Fruit fly (Drosophila melanogaster) whole organism, embryonic: ENCODE data around the gene CG16959.

ENCODE experiments used
- Abd-B ChIP-seq: fragments of 200-800 bp; sonication (Bioruptor generic); optimal IDR thresholded peaks from 2 replicates; lab custom pipeline; 2018; ENCODE audit warnings: missing biosample characterization, mild to moderate bottlenecking, missing genetic modification characterization, moderate library complexity
- B-H1 ChIP-seq: fragments of 200-800 bp; sonication (Bioruptor generic); IDR thresholded peaks from 3 replicates; pipeline ENCODE4 v1.3.6; 2022; ENCODE audit warnings: missing biosample characterization, missing genetic modification characterization
- B-H2 ChIP-seq: fragments of 200-800 bp; sonication (Bioruptor generic); optimal IDR thresholded peaks from 2 replicates; lab custom pipeline; 2018; ENCODE audit warnings: missing biosample characterization, mild to moderate bottlenecking, missing genetic modification characterization
- Bdp1 ChIP-seq: fragments of 200-800 bp; sonication (Bioruptor generic); optimal IDR thresholded peaks from 3 replicates; lab custom pipeline; 2016; ENCODE audit warnings: missing biosample characterization, missing genetic modification characterization
- CG10366 ChIP-seq: fragments of 200-800 bp; sonication (Bioruptor generic); IDR thresholded peaks from 2 replicates; pipeline ENCODE4 v1.3.6; 2022; ENCODE audit warnings: missing biosample characterization, missing genetic modification characterization
- CG10462 ChIP-seq: fragments of 200-800 bp; sonication (Bioruptor generic); optimal IDR thresholded peaks from 2 replicates; lab custom pipeline; 2016; ENCODE audit warnings: missing biosample characterization, missing genetic modification characterization
- CG10654 ChIP-seq: fragments of 200-800 bp; sonication (Bioruptor generic); optimal IDR thresholded peaks from 2 replicates; lab custom pipeline; 2016; ENCODE audit warnings: missing biosample characterization, missing genetic modification characterization
- CG10979 ChIP-seq: fragments of 200-800 bp; sonication (Bioruptor generic); optimal IDR thresholded peaks from 2 replicates; lab custom pipeline; 2018; ENCODE audit warnings: missing biosample characterization, mild to moderate bottlenecking, missing genetic modification characterization, moderate library complexity
- CG11723 ChIP-seq: fragments of 200-800 bp; sonication (Bioruptor generic); optimal IDR thresholded peaks from 2 replicates; lab custom pipeline; 2017; ENCODE audit warnings: missing biosample characterization, mild to moderate bottlenecking, missing genetic modification characterization
- CG1233 ChIP-seq: fragments of 200-800 bp; sonication (Bioruptor generic); optimal IDR thresholded peaks from 4 replicates; lab custom pipeline; 2018; ENCODE audit warnings: missing biosample characterization, mild to moderate bottlenecking, missing genetic modification characterization
- CG12659 ChIP-seq: fragments of 200-800 bp; sonication (Bioruptor generic); optimal IDR thresholded peaks from 3 replicates; lab custom pipeline; 2017; ENCODE audit warnings: mild to moderate bottlenecking, missing biosample characterization, missing genetic modification reagents, missing genetic modification characterization
- CG17361 ChIP-seq: fragments of 200-800 bp; sonication (Bioruptor generic); IDR thresholded peaks from 3 replicates; pipeline ENCODE4 v1.3.6; 2022; ENCODE audit warnings: missing biosample characterization, missing genetic modification characterization
- CG18619 ChIP-seq: fragments of 200-800 bp; sonication (Bioruptor generic); optimal IDR thresholded peaks from 3 replicates; lab custom pipeline; 2017; ENCODE audit warnings: missing biosample characterization, mild to moderate bottlenecking, missing genetic modification characterization
- CG2202 ChIP-seq: fragments of 200-800 bp; sonication (Bioruptor generic); optimal IDR thresholded peaks from 2 replicates; lab custom pipeline; 2018; ENCODE audit warnings: missing biosample characterization, mild to moderate bottlenecking, missing genetic modification characterization
- CG2712 ChIP-seq: fragments of 200-800 bp; optimal IDR thresholded peaks from 3 replicates; lab custom pipeline; 2019; ENCODE audit warnings: missing biosample characterization, mild to moderate bottlenecking, missing genetic modification characterization, moderate library complexity
- CG32532 ChIP-seq: fragments of 200-800 bp; sonication (Bioruptor generic); IDR thresholded peaks from 2 replicates; pipeline ENCODE4 v1.3.6; 2022; ENCODE audit warnings: missing biosample characterization, missing genetic modification characterization
- CG6813 ChIP-seq: fragments of 200-800 bp; sonication (Bioruptor generic); optimal IDR thresholded peaks from 2 replicates; lab custom pipeline; 2017; ENCODE audit warnings: missing biosample characterization, missing genetic modification characterization, mild to moderate bottlenecking, moderate library complexity, missing genetic modification reagents
- CG7556 ChIP-seq: fragments of 200-800 bp; sonication (Bioruptor generic); optimal IDR thresholded peaks from 2 replicates; lab custom pipeline; 2017; ENCODE audit warnings: missing biosample characterization, mild to moderate bottlenecking, missing genetic modification characterization
- CG8281 ChIP-seq: fragments of 200-800 bp; sonication (Bioruptor generic); optimal IDR thresholded peaks from 2 replicates; lab custom pipeline; 2018; ENCODE audit warnings: missing biosample characterization, mild to moderate bottlenecking, missing genetic modification characterization, moderate library complexity
- CG9215 ChIP-seq: fragments of 200-800 bp; sonication (Bioruptor generic); IDR thresholded peaks from 2 replicates; pipeline ENCODE4 v1.3.6; 2022; ENCODE audit warnings: missing biosample characterization, missing genetic modification characterization
- CHES-1-like ChIP-seq: fragments of 200-800 bp; sonication (Bioruptor generic); optimal IDR thresholded peaks from 2 replicates; lab custom pipeline; 2016; ENCODE audit warnings: missing biosample characterization, missing genetic modification characterization
- Camta ChIP-seq: fragments of 200-800 bp; sonication (Bioruptor generic); optimal IDR thresholded peaks from 2 replicates; lab custom pipeline; 2016; ENCODE audit warnings: missing biosample characterization, missing genetic modification characterization
- CrebB ChIP-seq: fragments of 200-800 bp; sonication (Bioruptor generic); optimal IDR thresholded peaks from 3 replicates; lab custom pipeline; 2018; ENCODE audit warnings: missing biosample characterization, mild to moderate bottlenecking, missing genetic modification characterization
- Dek ChIP-seq: fragments of 200-800 bp; sonication (Bioruptor generic); optimal IDR thresholded peaks from 3 replicates; lab custom pipeline; 2019; ENCODE audit warnings: missing biosample characterization, mild to moderate bottlenecking, missing genetic modification characterization, moderate library complexity
- E2f1 ChIP-seq: fragments of 200-800 bp; sonication (Bioruptor generic); IDR thresholded peaks from 2 replicates; pipeline ENCODE4 v1.3.6; 2022; ENCODE audit warnings: missing biosample characterization, missing genetic modification characterization
- ERR ChIP-seq: fragments of 200-800 bp; sonication (Bioruptor generic); optimal IDR thresholded peaks from 2 replicates; lab custom pipeline; 2016; ENCODE audit warnings: missing biosample characterization, missing genetic modification characterization
- Gsc ChIP-seq: fragments of 200-800 bp; sonication (Bioruptor generic); IDR thresholded peaks from 2 replicates; pipeline ENCODE4 v1.3.6; 2022; ENCODE audit warnings: missing biosample characterization, missing genetic modification characterization
- Hr3 ChIP-seq: fragments of 200-800 bp; sonication (Bioruptor generic); optimal IDR thresholded peaks from 3 replicates; lab custom pipeline; 2016; ENCODE audit warnings: missing biosample characterization, missing genetic modification characterization
- Mes4 ChIP-seq: fragments of 200-800 bp; sonication (Bioruptor generic); optimal IDR thresholded peaks from 2 replicates; lab custom pipeline; 2016; ENCODE audit warnings: missing biosample characterization, missing genetic modification characterization
- NC2α ChIP-seq: fragments of 200-800 bp; sonication (Bioruptor generic); optimal IDR thresholded peaks from 2 replicates; lab custom pipeline; 2016; ENCODE audit warnings: missing biosample characterization, missing genetic modification characterization
- NC2β ChIP-seq: fragments of 200-800 bp; sonication (Bioruptor generic); optimal IDR thresholded peaks from 2 replicates; lab custom pipeline; 2016; ENCODE audit warnings: missing biosample characterization, missing genetic modification characterization
- Side ChIP-seq: fragments of 200-800 bp; sonication (Bioruptor generic); optimal IDR thresholded peaks from 2 replicates; lab custom pipeline; 2016; ENCODE audit warnings: missing biosample characterization, missing genetic modification characterization
- Xrp1 ChIP-seq: fragments of 200-800 bp; sonication (Bioruptor generic); IDR thresholded peaks from 2 replicates; pipeline ENCODE4 v1.3.6; 2022; ENCODE audit warnings: missing biosample characterization, missing genetic modification characterization
- ara ChIP-seq: fragments of 200-800 bp; sonication (Bioruptor generic); IDR thresholded peaks from 2 replicates; pipeline ENCODE4 v1.3.6; 2022; ENCODE audit warnings: missing biosample characterization, missing genetic modification characterization
- bsh ChIP-seq, 2 experiments: fragments of 200-800 bp; sonication (Bioruptor generic); optimal IDR thresholded peaks; 2 replicates each; lab custom pipeline; 2017 to 2018; ENCODE audit warnings: mild to moderate bottlenecking in 2 of 2, missing biosample characterization in 2 of 2, missing genetic modification characterization in 2 of 2, moderate library complexity in 1 of 2
- chm ChIP-seq: fragments of 200-800 bp; sonication (Bioruptor generic); IDR thresholded peaks from 2 replicates; pipeline ENCODE4 v1.3.6; 2022; ENCODE audit warnings: missing biosample characterization, missing genetic modification characterization
- chn ChIP-seq: fragments of 200-800 bp; sonication (Bioruptor generic); optimal IDR thresholded peaks from 2 replicates; lab custom pipeline; 2016; ENCODE audit warnings: missing biosample characterization, missing genetic modification characterization
- danr ChIP-seq: fragments of 200-800 bp; sonication (Bioruptor generic); IDR thresholded peaks from 2 replicates; pipeline ENCODE4 v1.3.6; 2022; ENCODE audit warnings: missing biosample characterization, missing genetic modification characterization
- gsb-n ChIP-seq: fragments of 200-800 bp; sonication (Bioruptor generic); optimal IDR thresholded peaks from 3 replicates; lab custom pipeline; 2018; ENCODE audit warnings: missing biosample characterization, mild to moderate bottlenecking, missing genetic modification characterization
- ind ChIP-seq: fragments of 200-800 bp; sonication (Bioruptor generic); optimal IDR thresholded peaks from 3 replicates; lab custom pipeline; 2016; ENCODE audit warnings: missing biosample characterization, missing genetic modification characterization
- kay ChIP-seq: fragments of 200-800 bp; sonication (Bioruptor generic); optimal IDR thresholded peaks from 2 replicates; lab custom pipeline; 2016; ENCODE audit warnings: missing biosample characterization, missing genetic modification characterization
- kni ChIP-seq: fragments of 200-800 bp; sonication (Bioruptor generic); optimal IDR thresholded peaks from 3 replicates; lab custom pipeline; 2017; ENCODE audit warnings: mild to moderate bottlenecking, missing biosample characterization, missing genetic modification reagents, missing genetic modification characterization
- nmo ChIP-seq: fragments of 200-800 bp; sonication (Bioruptor generic); optimal IDR thresholded peaks from 2 replicates; lab custom pipeline; 2018; ENCODE audit warnings: missing biosample characterization, mild to moderate bottlenecking, missing genetic modification characterization, moderate library complexity
- pnt ChIP-seq: fragments of 200-800 bp; sonication (Bioruptor generic); optimal IDR thresholded peaks from 3 replicates; lab custom pipeline; 2016; ENCODE audit warnings: missing biosample characterization, missing genetic modification characterization
- prd ChIP-seq, 3 experiments: fragments of >200 bp in 2 of 3; fragments of 200-800 bp in 1 of 3; sonication (Bioruptor generic) in 1 of 3; optimal IDR thresholded peaks in 2 of 3; IDR thresholded peaks in 1 of 3; 2 replicates in 2 of 3; 3 replicates in 1 of 3; pipeline versions ENCODE4 v1.3.6 to Lab custom; 2017 to 2022; ENCODE audit warnings: missing biosample characterization in 1 of 3, missing genetic modification characterization in 1 of 3
- row ChIP-seq: fragments of 200-800 bp; sonication (Bioruptor generic); IDR thresholded peaks from 3 replicates; pipeline ENCODE4 v1.3.6; 2022; ENCODE audit warnings: missing biosample characterization, missing genetic modification characterization
- sisA ChIP-seq: fragments of 200-800 bp; sonication (Bioruptor generic); IDR thresholded peaks from 2 replicates; pipeline ENCODE4 v1.3.6; 2022; ENCODE audit warnings: missing biosample characterization, missing genetic modification characterization
- unc-4 ChIP-seq: fragments of 200-800 bp; sonication (Bioruptor generic); IDR thresholded peaks from 2 replicates; pipeline ENCODE4 v1.3.6; 2022; ENCODE audit warnings: missing biosample characterization, missing genetic modification characterization; ENCODE audit not compliant: partially characterized antibody
- zen2 ChIP-seq: fragments of 200-800 bp; sonication (Bioruptor generic); IDR thresholded peaks from 3 replicates; pipeline ENCODE4 v1.3.6; 2022; ENCODE audit warnings: missing biosample characterization, missing genetic modification characterization; ENCODE audit not compliant: partially characterized antibody

Gene CG16959

DNA sequence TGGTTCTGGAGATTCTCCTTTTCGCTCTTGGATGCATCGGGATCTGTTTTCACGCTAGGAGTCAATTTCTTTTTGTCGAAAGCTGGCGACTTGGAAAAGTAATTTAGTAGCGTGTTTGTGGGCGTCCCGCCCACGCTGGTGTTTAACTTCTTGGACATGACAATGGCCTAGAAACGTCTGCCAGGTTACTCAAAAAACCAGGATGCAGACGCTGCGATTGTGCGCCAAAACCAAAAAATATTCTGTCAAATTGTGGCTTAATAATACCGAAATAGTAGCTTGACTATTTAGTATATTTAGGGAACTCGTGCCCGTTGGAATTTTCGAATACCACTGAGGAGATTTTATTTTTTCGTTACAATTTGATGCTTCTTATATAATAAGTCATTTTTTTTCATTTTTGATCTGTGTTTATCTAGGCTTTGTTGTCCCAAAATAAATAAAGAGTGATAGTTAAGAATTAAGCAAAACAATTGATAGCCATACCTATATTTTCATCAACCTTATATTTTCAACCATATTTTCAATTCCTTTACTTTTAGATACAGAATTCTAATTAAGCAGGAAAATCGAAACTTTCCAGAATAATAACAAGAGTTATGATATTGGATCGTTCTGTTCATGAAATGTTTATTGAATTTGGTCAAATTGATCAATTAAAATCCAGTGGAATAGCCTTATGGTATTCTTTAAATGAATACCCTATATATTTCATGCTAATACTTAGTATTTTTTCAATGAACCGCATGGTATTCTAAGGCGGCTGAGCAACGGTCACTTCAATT, 33.4 kb upstream of the CG16959 start, which contains the start of the genes Msh6 and Prp31 (continued):
- TF ChIP-seq Side (GFP tag; lab: Kevin White, UChicago) (peak; percentile 24), kni (GFP tag; lab: Kevin White, UChicago) (no peak), chn (GFP tag; lab: Kevin White, UChicago) (peak; percentile 43), CG10979 (peak; percentile 59), CG2202 (peak; percentile 21), CG7556 (GFP tag; lab: Kevin White, UChicago) (peak; percentile 37), CG10654 (GFP tag; lab: Kevin White, UChicago) (peak; percentile 52), danr (GFP tag; lab: Robert Waterston, UW) (peak; percentile 51), CG1233 (GFP tag; lab: Kevin White, UChicago) (peak; percentile 63), CG12659 (GFP tag; lab: Kevin White, UChicago) (peak; percentile 76), Gsc (GFP tag; lab: Robert Waterston, UW) (no peak), pnt (GFP tag; lab: Kevin White, UChicago) (peak; percentile 39), zen2 (GFP tag; lab: Robert Waterston, UW) (no peak), CG10366 (peak; percentile 64), bsh (GFP tag; optimal IDR thresholded peaks at IDR 0.05; lab: Kevin White, UChicago) (peak in 1 of 2 experiments; percentile 61), NC2α (GFP tag; lab: Kevin White, UChicago) (peak; percentile 13), CrebB (tag; lab: Kevin White, UChicago) (no peak), unc-4 (GFP tag; lab: Robert Waterston, UW) (no peak), B-H1 (0 out of 3 replicates have a peak, but pooled peaks have one; percentile 47), kay (GFP tag; lab: Kevin White, UChicago) (no peak), ara (GFP tag; lab: Robert Waterston, UW) (peak; percentile 23; the same call in 1 of the 2 replicates), ind (peak; percentile 79), Dek (tag; lab: Kevin White, UChicago) (peak; percentile 30), CG6813 (no peak), ERR (no peak), Hr3 (peak; percentile 83), Bdp1 (no peak), E2f1 (GFP tag; lab: Robert Waterston, UW) (peak; percentile 29; the same call in 1 of the 2 replicates), CG17361 (GFP tag; lab: Robert Waterston, UW) (peak; percentile 82), row (GFP tag; lab: Robert Waterston, UW) (peak; percentile 82), CG8281 (tag; lab: Kevin White, UChicago) (peak; percentile 35), sisA (GFP tag; lab: Robert Waterston, UW) (peak; percentile 66), CG2712 (tag; lab: Kevin White, UChicago) (peak; percentile 59), Mes4 (GFP tag; lab: Kevin White, UChicago) (peak; percentile 41), chm (peak; percentile 30; the same call in 1 of the 2 replicates), Xrp1 (peak; percentile 40; the same call in 1 of the 2 replicates), CG32532 (GFP tag; lab: Robert Waterston, UW) (peak; percentile 54), prd (optimal IDR thresholded peaks at IDR 0.05; lab: Kevin White, UChicago) (no peak), prd (GFP tag; IDR thresholded peaks at IDR 0.05; lab: Robert Waterston, UW) (peak; percentile 70), CHES-1-like (peak; percentile 26), B-H2 (GFP tag; lab: Kevin White, UChicago) (peak; percentile 49), CG11723 (no peak), Abd-B (peak; percentile 87), NC2β (GFP tag; lab: Kevin White, UChicago) (peak; percentile 64), gsb-n (tag; lab: Kevin White, UChicago) (no peak), CG18619 (peak; percentile 70), CG9215 (peak; percentile 60), Camta (GFP tag; lab: Kevin White, UChicago) (peak; percentile 75), CG10462 (GFP tag; lab: Kevin White, UChicago) (peak; percentile 38), nmo (peak; percentile 92)
